Worm (Caenorhabditis elegans): ENCODE measurements around the gene srh-281.

srh-281 gene

DNA sequence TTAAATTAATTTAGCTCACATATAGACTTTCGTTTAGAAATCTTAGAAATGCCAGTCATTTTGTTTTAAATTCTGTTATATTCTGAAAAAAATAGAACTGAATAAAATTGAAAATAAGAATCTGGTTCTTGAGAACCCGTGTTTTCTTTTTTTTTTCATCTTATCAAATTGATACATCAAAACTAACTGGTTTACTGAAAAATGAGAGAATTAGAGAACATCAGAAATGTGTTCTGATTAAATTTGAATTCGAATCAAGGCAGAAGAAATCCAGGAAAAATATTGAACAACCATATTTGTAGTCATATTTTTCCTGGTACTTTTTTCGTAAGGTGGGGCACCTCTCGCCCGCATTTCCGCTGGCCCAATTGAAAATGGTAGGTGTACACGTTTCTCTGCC, 27.9 kb downstream of the srh-281 start, which contains the start of gene F11A5.15:
F11A5.15 (minus strand) TSS at position 101 of the 400 bp plus-strand sequence.
- no peak for TF ChIP-seq ceh-36 (tag; optimal IDR thresholded peaks at IDR 0.05)
- TF ChIP-seq F13C5.2 (tag; optimal IDR thresholded peaks at IDR 0.05) = no peak
- no peak for TF ChIP-seq pes-1 (GFP tag; IDR thresholded peaks at IDR 0.05)
- TF ChIP-seq tbx-37 (GFP tag; conservative IDR thresholded peaks at IDR 0.05) = no peak
- TF ChIP-seq hmg-4 (GFP tag; optimal IDR thresholded peaks at IDR 0.05) = no peak
- no peak for TF ChIP-seq flt-1 (GFP tag; IDR thresholded peaks at IDR 0.05)
- no peak for TF ChIP-seq ceh-13 (GFP tag; optimal IDR thresholded peaks at IDR 0.05)
- no peak for TF ChIP-seq aly-1 (tag; optimal IDR thresholded peaks at IDR 0.05)
- TF ChIP-seq scrt-1 (GFP tag; IDR thresholded peaks at IDR 0.05) = no peak
- TF ChIP-seq sea-1 (GFP tag; conservative IDR thresholded peaks at IDR 0.05) = no peak
- no peak for TF ChIP-seq hmbx-1 (tag; optimal IDR thresholded peaks at IDR 0.05)
- no peak for TF ChIP-seq tbx-11 (GFP tag; IDR thresholded peaks at IDR 0.05)
- no peak for TF ChIP-seq hnd-1 (tag; optimal IDR thresholded peaks at IDR 0.05)
- TF ChIP-seq ets-7 (tag; optimal IDR thresholded peaks at IDR 0.05) = no peak
- TF ChIP-seq tra-4 (tag; optimal IDR thresholded peaks at IDR 0.05) = no peak
- TF ChIP-seq ama-1 (optimal IDR thresholded peaks at IDR 0.05) = no peak
- no peak for TF ChIP-seq B0310.2 (tag; optimal IDR thresholded peaks at IDR 0.05)

DNA sequence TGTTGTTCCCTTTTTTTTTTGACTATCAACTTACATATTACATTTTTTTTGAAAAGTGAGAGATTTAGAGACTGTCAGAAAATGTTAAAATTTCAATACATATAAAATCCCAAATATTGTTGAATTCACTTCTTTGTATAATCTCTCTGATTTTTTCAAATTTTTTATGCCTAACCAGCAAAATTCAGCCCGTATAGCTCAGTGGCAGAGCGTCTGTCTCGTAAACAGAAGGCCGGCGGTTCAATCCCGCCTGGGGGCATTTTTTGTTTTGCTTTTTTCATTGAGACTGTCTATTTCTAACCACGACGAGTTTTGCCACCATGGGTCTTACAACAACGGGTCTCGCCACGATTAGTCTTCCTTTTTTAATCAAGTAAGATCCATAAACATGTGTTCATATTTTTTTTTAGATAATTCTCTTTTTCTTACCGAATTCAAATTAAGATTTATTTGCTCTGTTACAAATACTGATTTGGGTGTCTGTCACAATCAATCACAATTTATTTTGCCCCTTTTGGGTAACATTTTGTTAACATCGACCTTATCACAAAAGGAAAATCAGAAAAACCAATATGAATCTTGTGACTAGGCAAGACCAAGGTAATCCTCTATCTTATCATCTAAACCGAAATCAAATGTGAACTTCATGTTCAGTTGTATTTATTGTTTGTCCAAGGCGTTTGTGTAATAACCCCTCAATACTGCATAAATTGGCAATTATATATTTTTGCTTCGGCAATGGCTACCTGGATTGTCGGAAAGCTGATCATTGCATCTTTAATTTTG, 28.6 kb downstream of the srh-281 start, which contains the start of gene glc-1:
glc-1 (plus strand) TSS at position 663 of the 786 bp plus-strand sequence.
- TF ChIP-seq scrt-1 (GFP tag; IDR thresholded peaks at IDR 0.05) (no peak), ceh-13 (GFP tag; optimal IDR thresholded peaks at IDR 0.05) (no peak), tra-4 (tag; optimal IDR thresholded peaks at IDR 0.05) (no peak), ets-7 (tag; optimal IDR thresholded peaks at IDR 0.05) (no peak), tbx-11 (GFP tag; IDR thresholded peaks at IDR 0.05) (no peak), ama-1 (optimal IDR thresholded peaks at IDR 0.05) (no peak), aly-1 (tag; optimal IDR thresholded peaks at IDR 0.05) (no peak), sea-1 (GFP tag; conservative IDR thresholded peaks at IDR 0.05) (no peak), hnd-1 (tag; optimal IDR thresholded peaks at IDR 0.05) (no peak), ceh-36 (tag; optimal IDR thresholded peaks at IDR 0.05) (no peak), flt-1 (GFP tag; IDR thresholded peaks at IDR 0.05) (no peak), F13C5.2 (tag; optimal IDR thresholded peaks at IDR 0.05) (no peak), pes-1 (GFP tag; IDR thresholded peaks at IDR 0.05) (no peak), tbx-37 (GFP tag; conservative IDR thresholded peaks at IDR 0.05) (no peak), hmg-4 (GFP tag; optimal IDR thresholded peaks at IDR 0.05) (no peak), B0310.2 (tag; optimal IDR thresholded peaks at IDR 0.05) (no peak), hmbx-1 (tag; optimal IDR thresholded peaks at IDR 0.05) (no peak)

DNA sequence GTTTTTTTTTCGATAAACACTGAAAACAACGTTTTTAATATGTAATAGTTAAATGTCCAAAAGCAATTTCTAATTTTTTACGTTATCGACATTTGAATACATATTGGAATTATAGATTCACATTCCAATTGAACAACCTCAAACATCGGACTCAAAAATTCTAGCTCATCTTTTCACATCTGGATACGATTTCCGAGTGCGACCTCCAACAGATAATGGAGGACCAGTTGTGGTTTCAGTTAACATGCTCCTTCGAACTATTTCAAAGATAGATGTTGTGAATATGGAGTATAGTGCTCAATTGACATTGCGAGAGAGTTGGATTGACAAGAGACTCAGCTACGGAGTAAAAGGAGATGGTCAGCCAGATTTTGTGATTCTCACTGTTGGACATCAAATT, 29.4 kb downstream of the srh-281 start:
- TF ChIP-seq ets-7 (tag; optimal IDR thresholded peaks at IDR 0.05) (no peak), sea-1 (GFP tag; conservative IDR thresholded peaks at IDR 0.05) (no peak), hnd-1 (tag; optimal IDR thresholded peaks at IDR 0.05) (no peak), tra-4 (tag; optimal IDR thresholded peaks at IDR 0.05) (no peak)

DNA sequence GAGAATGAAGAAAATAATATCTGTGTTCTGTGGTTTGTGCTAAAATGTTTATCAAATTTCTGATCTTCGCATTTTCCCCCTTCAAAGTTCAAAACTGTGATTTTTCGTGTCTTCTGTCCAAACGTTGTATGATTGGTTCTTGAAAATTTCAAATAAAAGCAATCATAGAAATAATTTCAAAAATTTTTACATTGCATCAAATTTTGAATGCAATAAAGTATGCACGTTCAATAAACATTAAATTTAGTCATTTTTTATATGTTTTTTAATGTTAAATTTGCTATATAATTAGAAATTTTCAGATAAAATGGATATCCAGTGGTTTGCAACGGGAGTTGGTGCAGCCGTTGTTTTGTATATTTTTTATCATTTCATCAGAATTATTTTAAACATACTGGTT, 33.4 kb downstream of the srh-281 start, which contains the start of gene stdh-2:
stdh-2 (plus strand) TSS at position 301 of the 400 bp plus-strand sequence.
- TF ChIP-seq tra-4 (tag; optimal IDR thresholded peaks at IDR 0.05) (no peak), F13C5.2 (tag; optimal IDR thresholded peaks at IDR 0.05) (no peak), ets-7 (tag; optimal IDR thresholded peaks at IDR 0.05) (no peak), aly-1 (tag; optimal IDR thresholded peaks at IDR 0.05) (no peak), hnd-1 (tag; optimal IDR thresholded peaks at IDR 0.05) (no peak), tbx-11 (GFP tag; IDR thresholded peaks at IDR 0.05) (no peak), flt-1 (GFP tag; IDR thresholded peaks at IDR 0.05) (no peak), scrt-1 (GFP tag; IDR thresholded peaks at IDR 0.05) (no peak), pes-1 (GFP tag; IDR thresholded peaks at IDR 0.05) (no peak)

DNA sequence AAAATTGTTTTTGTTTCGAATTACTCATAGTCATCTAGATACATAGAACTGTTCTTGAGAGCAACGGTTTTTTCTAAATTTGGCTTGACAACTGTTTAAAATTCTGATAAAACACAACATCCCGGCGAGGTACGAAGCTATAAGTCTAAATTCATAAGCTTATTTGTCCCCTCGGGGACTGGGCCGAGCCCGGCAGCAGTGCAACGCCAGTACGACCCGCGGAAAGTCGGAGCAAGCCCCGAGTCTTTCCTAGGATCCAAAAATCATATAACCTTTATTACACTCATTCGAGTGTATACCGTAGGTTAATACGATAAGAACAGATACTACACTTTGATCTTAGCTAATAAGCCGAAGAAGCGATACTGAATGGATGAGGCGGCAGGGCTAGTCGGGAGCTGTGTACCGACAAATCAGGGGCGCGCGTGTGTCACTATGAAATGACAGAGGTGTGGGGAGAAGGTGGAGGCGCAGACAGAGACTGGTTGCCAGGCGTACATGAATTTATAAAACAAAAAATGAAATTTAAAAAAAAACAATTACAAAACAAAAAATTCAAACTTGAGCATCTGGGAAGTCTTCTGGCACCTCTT, 35.0 kb downstream of the srh-281 start:
- no peak for TF ChIP-seq tbx-37 (GFP tag; conservative IDR thresholded peaks at IDR 0.05)
- TF ChIP-seq flt-1 (GFP tag; IDR thresholded peaks at IDR 0.05) = no peak
- no peak for TF ChIP-seq B0310.2 (tag; optimal IDR thresholded peaks at IDR 0.05)
- no peak for TF ChIP-seq ceh-13 (GFP tag; optimal IDR thresholded peaks at IDR 0.05)
- TF ChIP-seq aly-1 (tag; optimal IDR thresholded peaks at IDR 0.05) = no peak
- TF ChIP-seq sea-1 (GFP tag; conservative IDR thresholded peaks at IDR 0.05) = no peak
- TF ChIP-seq scrt-1 (GFP tag; IDR thresholded peaks at IDR 0.05) = no peak

DNA sequence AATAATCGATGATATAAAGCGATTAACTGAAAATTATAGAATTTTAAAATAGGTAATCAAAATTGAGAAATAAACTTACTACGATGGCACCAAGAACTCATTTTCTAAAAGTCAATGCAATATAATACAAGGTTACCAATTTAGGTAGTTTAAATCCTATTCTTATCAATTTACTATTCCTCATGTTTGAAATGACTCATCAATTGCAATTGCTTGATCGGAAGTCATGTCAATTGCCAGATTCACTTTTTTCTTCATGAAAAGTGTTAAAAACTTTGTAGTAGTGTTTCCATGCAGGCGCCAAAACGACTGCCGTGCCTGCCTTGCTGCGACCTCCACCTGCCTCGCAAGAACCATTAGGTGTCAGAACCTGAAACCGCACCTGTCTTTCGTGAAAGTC, 36.0 kb downstream of the srh-281 start, which contains the start of gene F11A5.13:
F11A5.13 (minus strand) TSS at position 101 of the 400 bp plus-strand sequence.
- no peak for TF ChIP-seq ceh-13 (GFP tag; optimal IDR thresholded peaks at IDR 0.05)
- no peak for TF ChIP-seq ama-1 (optimal IDR thresholded peaks at IDR 0.05)
- TF ChIP-seq hnd-1 (tag; optimal IDR thresholded peaks at IDR 0.05) = no peak
- no peak for TF ChIP-seq sea-1 (GFP tag; conservative IDR thresholded peaks at IDR 0.05)
- no peak for TF ChIP-seq aly-1 (tag; optimal IDR thresholded peaks at IDR 0.05)
- TF ChIP-seq F13C5.2 (tag; optimal IDR thresholded peaks at IDR 0.05) = no peak
- TF ChIP-seq ceh-36 (tag; optimal IDR thresholded peaks at IDR 0.05) = no peak
- TF ChIP-seq ets-7 (tag; optimal IDR thresholded peaks at IDR 0.05) = no peak
- no peak for TF ChIP-seq B0310.2 (tag; optimal IDR thresholded peaks at IDR 0.05)
- TF ChIP-seq hmg-4 (GFP tag; optimal IDR thresholded peaks at IDR 0.05) = no peak
- no peak for TF ChIP-seq flt-1 (GFP tag; IDR thresholded peaks at IDR 0.05)
- TF ChIP-seq scrt-1 (GFP tag; IDR thresholded peaks at IDR 0.05) = no peak
- TF ChIP-seq tbx-37 (GFP tag; conservative IDR thresholded peaks at IDR 0.05) = no peak
- no peak for TF ChIP-seq pes-1 (GFP tag; IDR thresholded peaks at IDR 0.05)
- TF ChIP-seq tbx-11 (GFP tag; IDR thresholded peaks at IDR 0.05) = no peak
- TF ChIP-seq hmbx-1 (tag; optimal IDR thresholded peaks at IDR 0.05) = no peak
- TF ChIP-seq tra-4 (tag; optimal IDR thresholded peaks at IDR 0.05) = no peak

DNA sequence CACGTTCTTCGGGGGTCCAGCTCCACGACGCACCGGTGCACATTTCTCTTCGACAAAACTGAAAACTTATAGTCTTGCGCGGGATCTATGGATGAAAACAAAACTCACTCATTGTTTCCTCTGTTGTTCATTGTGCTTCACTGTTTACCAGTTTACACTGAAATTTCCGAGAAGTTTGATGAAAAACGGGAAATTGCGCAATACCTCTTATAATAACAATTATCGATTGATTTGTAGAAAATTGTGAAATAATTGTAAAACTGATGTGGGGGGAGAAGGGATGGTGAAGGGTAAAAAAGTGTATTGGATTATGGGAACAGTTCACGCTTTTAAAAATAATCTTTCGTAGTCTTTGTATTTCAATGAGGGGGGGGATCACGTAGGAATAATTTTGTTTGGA, 38.9 kb downstream of the srh-281 start:
- TF ChIP-seq tbx-37 (GFP tag; conservative IDR thresholded peaks at IDR 0.05) = no peak
- TF ChIP-seq sea-1 (GFP tag; conservative IDR thresholded peaks at IDR 0.05) = no peak
- no peak for TF ChIP-seq hmg-4 (GFP tag; optimal IDR thresholded peaks at IDR 0.05)
- no peak for TF ChIP-seq tra-4 (tag; optimal IDR thresholded peaks at IDR 0.05)
- no peak for TF ChIP-seq hmbx-1 (tag; optimal IDR thresholded peaks at IDR 0.05)
- TF ChIP-seq F13C5.2 (tag; optimal IDR thresholded peaks at IDR 0.05) = no peak
- no peak for TF ChIP-seq ama-1 (optimal IDR thresholded peaks at IDR 0.05)
- TF ChIP-seq pes-1 (GFP tag; IDR thresholded peaks at IDR 0.05) = no peak
- no peak for TF ChIP-seq scrt-1 (GFP tag; IDR thresholded peaks at IDR 0.05)
- TF ChIP-seq ets-7 (tag; optimal IDR thresholded peaks at IDR 0.05) = no peak
- TF ChIP-seq tbx-11 (GFP tag; IDR thresholded peaks at IDR 0.05) = no peak
- no peak for TF ChIP-seq hnd-1 (tag; optimal IDR thresholded peaks at IDR 0.05)

Measured in whole organism, early embryonic.